Worm (Caenorhabditis elegans) whole organism, young adult: ENCODE measurements around the gene W01B6.5.

Experiments used
- F10E7.11 ChIP-seq: sonication (generic microtip); optimal IDR thresholded peaks from 2 replicates; lab custom pipeline; 2017; ENCODE audit warnings: mild to moderate bottlenecking, missing genetic modification characterization, moderate library complexity, missing compliant biosample characterization
- aptf-3 ChIP-seq: fragments of 200-800 bp; sonication (Bioruptor generic); IDR thresholded peaks from 2 replicates; pipeline ENCODE4 v1.3.6; 2022; ENCODE audit warnings: missing genetic modification characterization, missing compliant biosample characterization
- ceh-91 ChIP-seq: fragments of 200-800 bp; sonication (Bioruptor generic); IDR thresholded peaks from 2 replicates; pipeline ENCODE4 v1.3.6; 2022; ENCODE audit warnings: missing genetic modification reagents, missing genetic modification characterization, missing compliant biosample characterization
- dpl-1 ChIP-seq: fragments of 150-350 bp; optimal IDR thresholded peaks from 2 replicates; lab custom pipeline; 2014; ENCODE audit warnings: missing biosample characterization, missing genetic modification reagents, missing genetic modification characterization
- ets-4 ChIP-seq: fragments of 200-800 bp; sonication (Bioruptor generic); optimal IDR thresholded peaks from 2 replicates; lab custom pipeline; 2018; ENCODE audit warnings: mild to moderate bottlenecking, missing genetic modification characterization, missing compliant biosample characterization
- madf-10 ChIP-seq: sonication (generic microtip); optimal IDR thresholded peaks from 2 replicates; lab custom pipeline; 2016; ENCODE audit warnings: mild to moderate bottlenecking, missing genetic modification characterization, missing compliant biosample characterization
- nfya-1 ChIP-seq: sonication (generic microtip); optimal IDR thresholded peaks from 2 replicates; lab custom pipeline; 2017; ENCODE audit warnings: antibody characterized with exemption, missing compliant biosample characterization, missing genetic modification characterization, borderline replicate concordance; ENCODE audit not compliant: insufficient read depth
- nfyb-1 ChIP-seq: fragments of 200-800 bp; sonication (Bioruptor generic); IDR thresholded peaks from 2 replicates; pipeline ENCODE4 v1.3.6; 2022; ENCODE audit warnings: missing genetic modification reagents, missing genetic modification characterization, missing compliant biosample characterization
- nhr-179 ChIP-seq: sonication (generic microtip); optimal IDR thresholded peaks from 2 replicates; lab custom pipeline; 2016; ENCODE audit warnings: mild to moderate bottlenecking, missing genetic modification characterization, missing compliant biosample characterization
- ztf-18 ChIP-seq: sonication (generic microtip); optimal IDR thresholded peaks from 2 replicates; lab custom pipeline; 2016; ENCODE audit warnings: missing genotype, mild to moderate bottlenecking, missing genetic modification characterization, missing compliant biosample characterization

DNA sequence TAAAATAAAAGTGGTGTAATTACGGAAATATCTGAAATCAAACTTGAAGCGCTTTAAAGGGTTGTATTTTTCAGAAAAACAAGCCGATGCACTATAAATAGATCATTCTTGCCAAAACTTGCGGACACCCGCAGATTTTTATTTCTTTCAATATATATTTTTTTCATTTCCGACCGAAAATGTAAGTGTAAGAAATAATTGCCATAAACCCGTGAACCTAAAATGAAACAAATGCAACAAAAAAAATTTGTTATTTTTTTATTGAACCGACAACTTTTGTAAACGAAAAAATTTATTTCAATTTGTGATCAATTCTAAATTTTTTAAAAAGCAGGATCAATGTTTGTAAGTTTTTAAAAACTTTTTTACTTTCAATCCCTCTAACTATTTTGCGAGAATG, 4.8 kb downstream of the W01B6.5 start, which contains the start of gene W01B6.6:
- TF ChIP-seq nfya-1 = no peak
- no peak for TF ChIP-seq aptf-3 (GFP tag; lab: Robert Waterston, UW)
- no peak for TF ChIP-seq F10E7.11
- TF ChIP-seq nhr-179 (tag; lab: Kevin White, UChicago) = no peak
- TF ChIP-seq madf-10 (tag; lab: Kevin White, UChicago) = no peak
- TF ChIP-seq nfyb-1 = no peak
- TF ChIP-seq ceh-91 (GFP tag; lab: Robert Waterston, UW) = no peak
- no peak for TF ChIP-seq ztf-18
- no peak for TF ChIP-seq ets-4 (GFP tag; lab: Kevin White, UChicago)
- TF ChIP-seq dpl-1 (GFP tag; lab: Kevin White, UChicago) = no peak
